Worm (Caenorhabditis elegans): ENCODE results near the gene kel-8.

- TF ChIP-seq ama-1 (optimal IDR thresholded peaks at IDR 0.05) (no peak), aly-1 (tag; optimal IDR thresholded peaks at IDR 0.05) (no peak), flt-1 (GFP tag; IDR thresholded peaks at IDR 0.05) (no peak), pes-1 (GFP tag; IDR thresholded peaks at IDR 0.05) (no peak)
Observed at ce11 chrV:2650980-2651379, 20.3 kb upstream of the kel-8 start.
